Worm (Caenorhabditis elegans) whole organism, L4/young adult: Measurements from ENCODE around the gene col-36.

Experiments
- W03F9.2 ChIP-seq: fragments of 150-350 bp; optimal IDR thresholded peaks from 2 replicates; lab custom pipeline; 2014; ENCODE audit warnings: missing biosample characterization, missing genetic modification characterization
- him-1 ChIP-seq: sonication (generic microtip); optimal IDR thresholded peaks from 2 replicates; lab custom pipeline; 2016; ENCODE audit warnings: missing genotype, missing genetic modification reagents, missing genetic modification characterization, missing compliant biosample characterization

- no peak for TF ChIP-seq W03F9.2 (tag; lab: Kevin White, UChicago)
- TF ChIP-seq him-1 (tag; lab: Kevin White, UChicago): no peak
Observed at ce11 chrII:7199308-7199707, 30.7 kb upstream of the col-36 start, which contains the start of gene E04F6.6.
